Fruit fly (Drosophila melanogaster): ENCODE data around the gene alph.

Gene alph

dm6 chr3R:29556003-29556467, 35.6 kb upstream of the alph start, which contains the start of gene Dr (continued):
- TF ChIP-seq Stat92E (GFP tag; optimal IDR thresholded peaks at IDR 0.05) (no peak), gsb-n (tag; optimal IDR thresholded peaks at IDR 0.05) (peak; percentile 83), CG13775 (GFP tag; optimal IDR thresholded peaks at IDR 0.05) (no peak), CG16813 (GFP tag; IDR thresholded peaks at IDR 0.05; ENCODE audit: partially characterized antibody) (no peak), CG14441 (GFP tag; IDR thresholded peaks at IDR 0.05) (no peak), CG33213 (GFP tag; optimal IDR thresholded peaks at IDR 0.05) (no peak), Tbp (GFP tag; optimal IDR thresholded peaks at IDR 0.05) (peak; percentile 43), kah (GFP tag; optimal IDR thresholded peaks at IDR 0.05) (no peak), HmgD (GFP tag; optimal IDR thresholded peaks at IDR 0.05) (peak; percentile 79), sc (optimal IDR thresholded peaks at IDR 0.05) (no peak), sc (GFP tag; optimal IDR thresholded peaks at IDR 0.05) (no peak), CG6765 (GFP tag; optimal IDR thresholded peaks at IDR 0.05) (no peak), jigr1 (GFP tag; IDR thresholded peaks at IDR 0.05) (no peak), CG8388 (GFP tag; optimal IDR thresholded peaks at IDR 0.05) (no peak), rib (GFP tag; IDR thresholded peaks at IDR 0.05) (no peak), Six4 (GFP tag; optimal IDR thresholded peaks at IDR 0.05) (no peak), ci (GFP tag; IDR thresholded peaks at IDR 0.05) (peak; percentile 50; the same call in 1 of the 3 replicates), D19A (tag; optimal IDR thresholded peaks at IDR 0.05) (peak; percentile 15), CG11456 (GFP tag; IDR thresholded peaks at IDR 0.05) (no peak), CG11093 (GFP tag; IDR thresholded peaks at IDR 0.05) (no peak), Nf-YC (tag; optimal IDR thresholded peaks at IDR 0.05) (peak; percentile 99), CG7556 (GFP tag; optimal IDR thresholded peaks at IDR 0.05) (no peak), tna (GFP tag; IDR thresholded peaks at IDR 0.05; ENCODE audit: partially characterized antibody) (0 out of 2 replicates have a peak, but pooled peaks have one; percentile 25), prd (optimal IDR thresholded peaks at IDR 0.05) (no peak), prd (GFP tag; IDR thresholded peaks at IDR 0.05) (no peak; the same call in 2 of the 3 replicates), fu2 (GFP tag; optimal IDR thresholded peaks at IDR 0.05) (no peak), nmo (GFP tag; optimal IDR thresholded peaks at IDR 0.05) (peak; percentile 59), CG11398 (GFP tag; optimal IDR thresholded peaks at IDR 0.05) (no peak), chinmo (GFP tag; IDR thresholded peaks at IDR 0.05; ENCODE audit: partially characterized antibody) (peak; percentile 92), cato (GFP tag; optimal IDR thresholded peaks at IDR 0.05; ENCODE audit: borderline replicate concordance) (no peak), inv (GFP tag; IDR thresholded peaks at IDR 0.05; ENCODE audit: partially characterized antibody) (no peak), GATAe (GFP tag; conservative IDR thresholded peaks at IDR 0.05) (no peak), odd (GFP tag; optimal IDR thresholded peaks at IDR 0.05) (no peak), CG2875 (GFP tag; optimal IDR thresholded peaks at IDR 0.05) (no peak), gt (GFP tag; IDR thresholded peaks at IDR 0.05) (no peak), CG13894 (tag; optimal IDR thresholded peaks at IDR 0.05) (no peak), pan (optimal IDR thresholded peaks at IDR 0.05) (no peak), pan (GFP tag; optimal IDR thresholded peaks at IDR 0.05 in 1 of 2, IDR thresholded peaks at IDR 0.05 in 1 of 2) (peak in 1 of 2 experiments; percentile 18), Trl (optimal IDR thresholded peaks at IDR 0.05) (peak; percentile 64 to 66), Trl (GFP tag; optimal IDR thresholded peaks at IDR 0.05) (no peak), Dad (GFP tag; optimal IDR thresholded peaks at IDR 0.05) (no peak), Bgb (GFP tag; IDR thresholded peaks at IDR 0.05; ENCODE audit: partially characterized antibody) (peak; percentile 54; the same call in 1 of the 2 replicates), Sox102F (GFP tag; optimal IDR thresholded peaks at IDR 0.05) (no peak), CG7786 (GFP tag; optimal IDR thresholded peaks at IDR 0.05) (no peak), nom (GFP tag; optimal IDR thresholded peaks at IDR 0.05) (no peak), CG18764 (GFP tag; optimal IDR thresholded peaks at IDR 0.05) (no peak), chif (GFP tag; optimal IDR thresholded peaks at IDR 0.05) (peak in 1 of 2 experiments; percentile 21), B-H2 (GFP tag; optimal IDR thresholded peaks at IDR 0.05) (no peak), CG7745 (tag; optimal IDR thresholded peaks at IDR 0.05) (peak; percentile 37), her (GFP tag; optimal IDR thresholded peaks at IDR 0.05) (no peak), slp2 (GFP tag; optimal IDR thresholded peaks at IDR 0.05) (no peak), sob (GFP tag; IDR thresholded peaks at IDR 0.05) (no peak)

Data from whole organism, embryonic.